Fruit fly (Drosophila melanogaster): Measurements from ENCODE around the gene Ir75b.

The Ir75b gene

dm6 chr3L:17791495-17791894 lies 28.5 kb downstream of the Ir75b start:
- TF ChIP-seq EcR (GFP tag; optimal IDR thresholded peaks at IDR 0.05), result no peak
- no peak for TF ChIP-seq CG13204 (GFP tag; optimal IDR thresholded peaks at IDR 0.05)
- TF ChIP-seq CG12605 (GFP tag; IDR thresholded peaks at IDR 0.05), result no peak

dm6 chr3L:17791467-17791494 lies 28.7 kb downstream of the Ir75b start, which contains the start of gene CG42815:
Gene CG42815, minus strand, starts transcription at chr3L:17791486.
- TF ChIP-seq Ets98B (GFP tag; IDR thresholded peaks at IDR 0.05) (no peak), CG8301 (tag; optimal IDR thresholded peaks at IDR 0.05) (no peak), rn (GFP tag; IDR thresholded peaks at IDR 0.05) (no peak), CG4496 (GFP tag; IDR thresholded peaks at IDR 0.05) (no peak), fd96Ca (GFP tag; IDR thresholded peaks at IDR 0.05) (no peak), CG13204 (GFP tag; optimal IDR thresholded peaks at IDR 0.05) (no peak), Snoo (tag; optimal IDR thresholded peaks at IDR 0.05) (no peak), EcR (GFP tag; optimal IDR thresholded peaks at IDR 0.05) (no peak), Pif1B (GFP tag; optimal IDR thresholded peaks at IDR 0.05) (no peak), CG8159 (tag; optimal IDR thresholded peaks at IDR 0.05) (no peak), CG17806 (tag; optimal IDR thresholded peaks at IDR 0.05) (no peak), CG14655 (GFP tag; optimal IDR thresholded peaks at IDR 0.05) (no peak)

- TF ChIP-seq CG8301 (tag; optimal IDR thresholded peaks at IDR 0.05), result no peak
- TF ChIP-seq CG10348 (GFP tag; IDR thresholded peaks at IDR 0.05), result no peak
- TF ChIP-seq CG4496 (GFP tag; IDR thresholded peaks at IDR 0.05), result no peak
- TF ChIP-seq CG15710 (tag; optimal IDR thresholded peaks at IDR 0.05), result no peak
- TF ChIP-seq fd96Ca (GFP tag; IDR thresholded peaks at IDR 0.05), result no peak
- TF ChIP-seq Pif1A (GFP tag; optimal IDR thresholded peaks at IDR 0.05), result no peak
- TF ChIP-seq Snoo (tag; optimal IDR thresholded peaks at IDR 0.05), result no peak
- TF ChIP-seq gl (tag; optimal IDR thresholded peaks at IDR 0.05), result no peak
- no peak for TF ChIP-seq Pif1B (GFP tag; optimal IDR thresholded peaks at IDR 0.05)
- TF ChIP-seq rn (GFP tag; IDR thresholded peaks at IDR 0.05), result no peak
- no peak for TF ChIP-seq Ets98B (GFP tag; IDR thresholded peaks at IDR 0.05)
- no peak for TF ChIP-seq CG17806 (tag; optimal IDR thresholded peaks at IDR 0.05)
- TF ChIP-seq CG8159 (tag; optimal IDR thresholded peaks at IDR 0.05), result no peak
- TF ChIP-seq EcR (GFP tag; optimal IDR thresholded peaks at IDR 0.05), result no peak
- TF ChIP-seq CG14655 (GFP tag; optimal IDR thresholded peaks at IDR 0.05), result no peak
- no peak for TF ChIP-seq CG12605 (GFP tag; IDR thresholded peaks at IDR 0.05)
- TF ChIP-seq CG32121 (GFP tag; IDR thresholded peaks at IDR 0.05), result no peak
Observed at dm6 chr3L:17791067-17791466, 28.9 kb downstream of the Ir75b start.

All from whole organism, pupa.